Fruit fly (Drosophila melanogaster) whole organism, wandering third instar larva: ENCODE data around the gene CG13040.

ENCODE experiments used
- Abd-B ChIP-seq: fragments of >200 bp; optimal IDR thresholded peaks from 2 replicates; lab custom pipeline; 2017; ENCODE audit warnings: missing biosample characterization, missing genetic modification characterization
- CG32264 ChIP-seq: fragments of 200-800 bp; sonication (Bioruptor generic); optimal IDR thresholded peaks from 2 replicates; lab custom pipeline; 2016; ENCODE audit warnings: missing biosample characterization, missing genetic modification characterization
- CG9705 ChIP-seq: fragments of 200-800 bp; sonication (Bioruptor generic); optimal IDR thresholded peaks from 2 replicates; lab custom pipeline; 2018; ENCODE audit warnings: missing biosample characterization, mild to moderate bottlenecking, missing genetic modification characterization
- CrebA ChIP-seq: fragments of 200-800 bp; sonication (Bioruptor generic); optimal IDR thresholded peaks from 2 replicates; lab custom pipeline; 2016; ENCODE audit warnings: missing biosample characterization, mild to moderate bottlenecking, missing genetic modification characterization, borderline replicate concordance
- Dfd ChIP-seq: fragments of >200 bp; optimal IDR thresholded peaks from 2 replicates; lab custom pipeline; 2017; ENCODE audit warnings: missing biosample characterization, missing genetic modification characterization
- Dif ChIP-seq: fragments of 200-275, 200-300 bp; sonication (Bioruptor generic); optimal IDR thresholded peaks from 2 replicates; lab custom pipeline; 2018; ENCODE audit warnings: missing biosample characterization, missing genetic modification characterization; ENCODE audit not compliant: partially characterized antibody
- HLH106 ChIP-seq: fragments of 200-800 bp; optimal IDR thresholded peaks from 3 replicates; lab custom pipeline; 2019; ENCODE audit warnings: missing biosample characterization, mild to moderate bottlenecking, missing genetic modification characterization, moderate library complexity
- Hr78 ChIP-seq: fragments of >200 bp; optimal IDR thresholded peaks from 2 replicates; lab custom pipeline; 2017; ENCODE audit warnings: missing biosample characterization, missing genetic modification characterization
- Hr83 ChIP-seq: fragments of 200-300 bp; sonication (Bioruptor generic); optimal IDR thresholded peaks from 2 replicates; lab custom pipeline; 2016; ENCODE audit warnings: missing biosample characterization, mild to moderate bottlenecking, missing genetic modification characterization, moderate library complexity; ENCODE audit not compliant: poor library complexity, severe bottlenecking
- Jra ChIP-seq: sonication (Bioruptor generic); optimal IDR thresholded peaks from 2 replicates; lab custom pipeline; 2016; ENCODE audit warnings: missing biosample characterization, missing genetic modification characterization
- Mio ChIP-seq: sonication (Bioruptor generic); optimal IDR thresholded peaks from 2 replicates; lab custom pipeline; 2016; ENCODE audit warnings: missing biosample characterization, missing genetic modification characterization
- Myc ChIP-seq: fragments of >200 bp; optimal IDR thresholded peaks from 2 replicates; lab custom pipeline; 2017
- OdsH ChIP-seq: fragments of 200-800 bp; sonication (Bioruptor generic); optimal IDR thresholded peaks from 2 replicates; lab custom pipeline; 2016; ENCODE audit warnings: missing biosample characterization, mild to moderate bottlenecking, missing genetic modification characterization
- Rel ChIP-seq, 2 experiments: fragments of 200-800 bp; sonication (Bioruptor generic) in 1 of 2; optimal IDR thresholded peaks; 2 replicates in 1 of 2; 3 replicates in 1 of 2; lab custom pipeline; 2016 to 2019; ENCODE audit warnings: mild to moderate bottlenecking in 2 of 2, missing biosample characterization in 2 of 2, missing genetic modification characterization in 2 of 2, moderate library complexity in 1 of 2
- Sp1 ChIP-seq: fragments of 200-800 bp; sonication (Bioruptor generic); optimal IDR thresholded peaks from 3 replicates; lab custom pipeline; 2019; ENCODE audit warnings: missing biosample characterization, mild to moderate bottlenecking, missing genetic modification characterization, moderate library complexity
- Vsx2 ChIP-seq: fragments of 200-300, 225-300 bp; sonication (Bioruptor generic); optimal IDR thresholded peaks from 2 replicates; lab custom pipeline; 2018; ENCODE audit warnings: missing biosample characterization, missing genetic modification characterization; ENCODE audit not compliant: partially characterized antibody
- brk ChIP-seq: fragments of 200-800 bp; sonication (Bioruptor generic); optimal IDR thresholded peaks from 2 replicates; lab custom pipeline; 2016; ENCODE audit warnings: missing biosample characterization, mild to moderate bottlenecking, missing genetic modification characterization
- dl ChIP-seq, 2 experiments: fragments of 175-275, 200-275 bp in 1 of 2; fragments of 200-275 bp in 1 of 2; sonication (Bioruptor generic); optimal IDR thresholded peaks; lab custom pipeline; 2018; ENCODE audit warnings: mild to moderate bottlenecking in 2 of 2, missing biosample characterization in 2 of 2, missing genetic modification characterization in 2 of 2, moderate library complexity in 2 of 2; ENCODE audit not compliant: partially characterized antibody in 2 of 2, insufficient read depth in 1 of 2
- dmrt93B ChIP-seq: fragments of 200-800 bp; sonication (Bioruptor generic); optimal IDR thresholded peaks from 2 replicates; lab custom pipeline; 2018; ENCODE audit warnings: missing biosample characterization, mild to moderate bottlenecking, missing genetic modification characterization
- dsf ChIP-seq: sonication (Bioruptor generic); optimal IDR thresholded peaks from 2 replicates; lab custom pipeline; 2016; ENCODE audit warnings: missing biosample characterization, missing genetic modification characterization, borderline replicate concordance
- ey ChIP-seq: fragments of 200-800 bp; sonication (Bioruptor generic); optimal IDR thresholded peaks from 2 replicates; lab custom pipeline; 2016; ENCODE audit warnings: missing biosample characterization, missing genetic modification characterization
- foxo ChIP-seq, 2 experiments: fragments of 200-800 bp; sonication (Bioruptor generic); optimal IDR thresholded peaks; 2 replicates in 1 of 2; 3 replicates in 1 of 2; lab custom pipeline; 2016 to 2017; ENCODE audit warnings: missing biosample characterization in 2 of 2, missing genetic modification characterization in 2 of 2
- fru ChIP-seq: fragments of 200-800 bp; sonication (Bioruptor generic); optimal IDR thresholded peaks from 3 replicates; lab custom pipeline; 2016; ENCODE audit warnings: missing biosample characterization, mild to moderate bottlenecking, missing genetic modification characterization
- h ChIP-seq: fragments of 200-800 bp; sonication (Bioruptor generic); optimal IDR thresholded peaks from 3 replicates; lab custom pipeline; 2016; ENCODE audit warnings: missing biosample characterization, mild to moderate bottlenecking, missing genetic modification characterization
- jim ChIP-seq: fragments of 175-275, 200-325 bp; sonication (Bioruptor generic); optimal IDR thresholded peaks from 2 replicates; lab custom pipeline; 2016; ENCODE audit warnings: missing biosample characterization, mild to moderate bottlenecking, missing genetic modification characterization
- lola ChIP-seq: fragments of >200 bp; optimal IDR thresholded peaks from 2 replicates; lab custom pipeline; 2017; ENCODE audit warnings: missing biosample characterization, missing genetic modification characterization
- pan ChIP-seq: fragments of >200 bp; optimal IDR thresholded peaks from 2 replicates; lab custom pipeline; 2017
- psq ChIP-seq: fragments of 200-800 bp; sonication (Bioruptor generic); optimal IDR thresholded peaks from 3 replicates; lab custom pipeline; 2017; ENCODE audit warnings: missing biosample characterization, mild to moderate bottlenecking, missing genetic modification characterization, moderate library complexity
- sage ChIP-seq: fragments of 200-800 bp; sonication (Bioruptor generic); optimal IDR thresholded peaks from 2 replicates; lab custom pipeline; 2016; ENCODE audit warnings: missing biosample characterization, mild to moderate bottlenecking, missing genetic modification characterization
- sv ChIP-seq: fragments of 200-800 bp; sonication (Bioruptor generic); optimal IDR thresholded peaks from 3 replicates; lab custom pipeline; 2016; ENCODE audit warnings: missing biosample characterization, missing genetic modification characterization
- tai ChIP-seq: sonication (Bioruptor generic); optimal IDR thresholded peaks from 2 replicates; lab custom pipeline; 2016; ENCODE audit warnings: missing biosample characterization, missing genetic modification characterization
- usp ChIP-seq: fragments of >200 bp; optimal IDR thresholded peaks from 2 replicates; lab custom pipeline; 2017; ENCODE audit warnings: missing biosample characterization, missing genetic modification characterization
- woc ChIP-seq: sonication (Bioruptor generic); optimal IDR thresholded peaks from 2 replicates; lab custom pipeline; 2016; ENCODE audit warnings: missing biosample characterization, mild to moderate bottlenecking, missing genetic modification characterization

Gene CG13040

dm6 chr3L:16351770-16352429 is 25.3 kb upstream of the CG13040 start, which contains the start of the genes Golgin104 and Tcs3:
Gene Golgin104, minus strand, starts transcription at chr3L:16351951.
Gene Tcs3, plus strand, starts transcription at chr3L:16351991.
- TF ChIP-seq sage (no peak), Rel (GFP tag; optimal IDR thresholded peaks at IDR 0.05; lab: Kevin White, UChicago) (no peak), Rel (tag; optimal IDR thresholded peaks at IDR 0.05; lab: Kevin White, UChicago) (peak; percentile 60), usp (GFP tag; lab: Kevin White, UChicago) (no peak)

DNA sequence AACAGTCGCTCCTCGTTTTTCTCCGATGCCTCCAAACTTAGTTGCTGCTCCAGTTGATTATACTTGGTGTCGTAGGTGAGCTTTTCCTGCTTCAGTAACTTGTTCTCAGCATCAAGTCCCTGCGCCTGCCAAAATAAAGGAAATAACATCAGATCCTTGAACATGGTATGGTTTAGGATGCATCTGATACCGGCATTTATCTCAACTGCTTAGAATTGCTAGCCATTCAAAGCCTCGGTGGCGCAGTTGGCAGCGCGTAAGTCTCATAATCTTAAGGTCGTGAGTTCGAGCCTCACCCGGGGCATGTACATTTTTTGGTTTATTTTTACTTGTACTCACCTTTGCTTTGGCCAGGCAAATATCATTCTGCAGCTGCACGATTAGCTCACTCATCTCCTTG is 23.1 kb upstream of the CG13040 start:
- no peak for TF ChIP-seq CrebA (GFP tag; lab: Kevin White, UChicago)
- no peak for TF ChIP-seq lola (GFP tag; lab: Kevin White, UChicago)
- no peak for TF ChIP-seq foxo (GFP tag; optimal IDR thresholded peaks at IDR 0.05; lab: Kevin White, UChicago)

dm6 chr3L:16347914-16348313 is 21.4 kb upstream of the CG13040 start, which contains the start of gene mRpS34:
Gene mRpS34, plus strand, starts transcription at chr3L:16348074.
- TF ChIP-seq psq (GFP tag; lab: Kevin White, UChicago) (no peak), foxo (GFP tag; optimal IDR thresholded peaks at IDR 0.05; lab: Kevin White, UChicago) (no peak), Vsx2 (GFP tag; lab: Kevin White, UChicago) (no peak), lola (GFP tag; lab: Kevin White, UChicago) (no peak), CG32264 (GFP tag; lab: Kevin White, UChicago) (no peak), woc (GFP tag; lab: Kevin White, UChicago) (no peak), dmrt93B (no peak), HLH106 (tag; lab: Kevin White, UChicago) (no peak), CG9705 (GFP tag; lab: Kevin White, UChicago) (no peak), sage (no peak), brk (no peak), ey (no peak), Hr83 (GFP tag; lab: Kevin White, UChicago) (no peak), sv (GFP tag; lab: Kevin White, UChicago) (no peak), dl (GFP tag; optimal IDR thresholded peaks at IDR 0.05; lab: Kevin White, UChicago; ENCODE audit: insufficient read depth in 1 of 2, partially characterized antibody in 2 of 2) (no peak), Abd-B (GFP tag; lab: Kevin White, UChicago) (no peak), h (GFP tag; lab: Kevin White, UChicago) (no peak), Dif (no peak), Sp1 (GFP tag; lab: Kevin White, UChicago) (no peak), tai (GFP tag; lab: Kevin White, UChicago) (no peak)

- TF ChIP-seq psq (GFP tag; lab: Kevin White, UChicago) (no peak), ey (no peak), CrebA (GFP tag; lab: Kevin White, UChicago) (no peak), pan (lab: Kevin White, UChicago) (no peak), dsf (GFP tag; lab: Kevin White, UChicago) (no peak), jim (GFP tag; lab: Kevin White, UChicago) (no peak), Abd-B (GFP tag; lab: Kevin White, UChicago) (no peak), dl (GFP tag; optimal IDR thresholded peaks at IDR 0.05; lab: Kevin White, UChicago; ENCODE audit: insufficient read depth in 1 of 2, partially characterized antibody in 2 of 2) (no peak), foxo (GFP tag; optimal IDR thresholded peaks at IDR 0.05; lab: Kevin White, UChicago) (no peak), Jra (GFP tag; lab: Kevin White, UChicago) (no peak), Sp1 (GFP tag; lab: Kevin White, UChicago) (no peak), Myc (lab: Kevin White, UChicago) (no peak), Vsx2 (GFP tag; lab: Kevin White, UChicago) (no peak), tai (GFP tag; lab: Kevin White, UChicago) (no peak)
These were observed 19.5 kb upstream of the CG13040 start, which contains the start of gene CG33257 for dm6 chr3L:16346023-16346422. Gene CG33257, plus strand, starts transcription at chr3L:16346323.

DNA sequence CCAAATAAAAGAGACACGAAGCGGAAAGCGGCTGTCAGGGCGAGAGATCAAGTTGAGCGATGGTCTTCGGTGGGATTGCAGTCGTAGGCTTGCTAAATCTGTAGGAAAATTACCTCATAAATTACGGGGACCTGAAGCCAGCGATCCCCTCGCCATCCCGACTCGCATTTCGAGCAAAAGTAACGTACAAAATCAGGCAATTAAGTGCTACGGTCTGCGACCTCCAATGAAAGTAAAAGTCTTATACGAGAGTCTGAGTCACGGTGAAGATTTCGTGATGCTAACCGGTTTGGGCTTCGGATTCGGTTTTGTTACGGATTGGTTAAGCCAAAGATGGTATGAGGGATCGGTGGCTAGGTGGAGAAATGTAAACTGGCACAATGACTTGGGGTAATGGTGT is 13.3 kb upstream of the CG13040 start:
- TF ChIP-seq fru (GFP tag; lab: Kevin White, UChicago) (no peak), jim (GFP tag; lab: Kevin White, UChicago) (no peak), brk (no peak), sage (no peak), woc (GFP tag; lab: Kevin White, UChicago) (no peak), OdsH (GFP tag; lab: Kevin White, UChicago) (no peak), Rel (GFP tag; optimal IDR thresholded peaks at IDR 0.05; lab: Kevin White, UChicago) (no peak), Rel (tag; optimal IDR thresholded peaks at IDR 0.05; lab: Kevin White, UChicago) (no peak), Mio (GFP tag; lab: Kevin White, UChicago) (no peak), Vsx2 (GFP tag; lab: Kevin White, UChicago) (no peak), CG32264 (GFP tag; lab: Kevin White, UChicago) (no peak), Dfd (GFP tag; lab: Kevin White, UChicago) (no peak), Hr78 (no peak), pan (lab: Kevin White, UChicago) (no peak), dsf (GFP tag; lab: Kevin White, UChicago) (no peak), sv (GFP tag; lab: Kevin White, UChicago) (no peak), Dif (no peak), usp (GFP tag; lab: Kevin White, UChicago) (no peak)
